Worm (Caenorhabditis elegans): Measurements from ENCODE around the gene R02F11.1.

Gene R02F11.1

DNA sequence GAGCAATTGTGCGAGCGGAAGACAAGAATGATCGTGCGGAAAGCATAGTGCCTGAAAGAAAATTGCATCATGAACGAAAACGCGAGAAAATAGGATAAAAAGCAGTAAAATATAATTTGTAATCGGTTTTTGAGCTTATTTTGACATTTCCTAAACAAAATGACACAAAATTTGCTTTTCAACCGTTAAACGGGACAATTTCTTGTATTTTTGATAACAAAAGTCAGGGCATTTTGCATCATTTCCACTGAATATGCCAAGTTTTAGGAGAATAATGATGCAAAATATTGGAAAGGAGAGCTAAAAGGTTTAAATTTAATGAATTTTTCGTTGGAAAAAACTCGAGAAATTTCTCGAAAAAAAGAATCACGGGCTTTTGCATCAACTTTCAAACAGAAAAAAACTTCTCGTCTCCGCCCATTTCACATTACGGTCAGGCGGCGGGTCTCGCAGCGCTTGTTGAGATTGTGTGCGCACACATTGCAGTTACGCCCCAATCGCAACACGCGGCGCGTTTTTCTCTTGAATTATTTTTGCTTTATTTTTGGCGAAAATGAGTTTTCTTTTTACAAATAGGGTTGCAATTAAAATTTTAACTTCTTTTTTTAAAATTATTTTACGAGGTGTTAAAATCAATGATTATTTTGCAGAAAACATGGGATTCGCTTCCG is 26.0 kb downstream of the R02F11.1 start, which contains the start of the genes hsp-6 and C37H5.5:
hsp-6 (minus strand) TSS at position 51 of the 671 bp plus-strand sequence.
C37H5.5 (plus strand) TSS at position 651 of the 671 bp plus-strand sequence.
- TF ChIP-seq ref-1 (GFP tag; conservative IDR thresholded peaks at IDR 0.05): no peak
- TF ChIP-seq T22C8.4 (GFP tag; IDR thresholded peaks at IDR 0.05): no peak
- peak; percentile 40 for TF ChIP-seq cog-1 (tag; optimal IDR thresholded peaks at IDR 0.05)
- TF ChIP-seq ztf-23 (GFP tag; IDR thresholded peaks at IDR 0.05): peak; percentile 43; the same call in 1 of the 2 replicates
- 0 out of 2 replicates have a peak, but pooled peaks have one; percentile 55 for TF ChIP-seq flt-1 (GFP tag; IDR thresholded peaks at IDR 0.05)
- TF ChIP-seq klf-2 (GFP tag; conservative IDR thresholded peaks at IDR 0.05): no peak
- no peak for TF ChIP-seq ztf-29 (GFP tag; IDR thresholded peaks at IDR 0.05)
- TF ChIP-seq tab-1 (GFP tag; IDR thresholded peaks at IDR 0.05): no peak

DNA sequence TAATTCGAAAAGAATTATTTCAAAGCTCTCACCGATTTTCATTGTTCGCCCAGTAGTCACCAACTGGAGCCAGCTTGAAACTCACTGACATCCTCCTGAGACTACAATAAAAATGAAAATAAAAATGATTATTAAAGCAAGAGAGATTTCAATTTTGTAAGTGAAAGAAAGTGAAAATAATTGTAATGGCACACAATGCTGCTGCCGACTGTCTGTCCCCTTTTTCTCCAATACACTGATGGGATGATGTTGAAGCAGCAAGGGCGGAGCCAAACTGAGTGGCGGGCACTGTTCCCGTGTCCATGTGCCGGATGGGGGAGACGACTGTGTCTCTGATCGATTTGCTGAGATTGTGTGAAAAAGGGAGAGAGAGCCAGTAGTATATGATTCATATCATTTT is 33.4 kb downstream of the R02F11.1 start, which contains the start of gene C37H5.14:
C37H5.14 (minus strand) TSS at position 101 of the 400 bp plus-strand sequence.
- TF ChIP-seq klf-2 (GFP tag; conservative IDR thresholded peaks at IDR 0.05): no peak
- no peak for TF ChIP-seq ztf-29 (GFP tag; IDR thresholded peaks at IDR 0.05)
- no peak for TF ChIP-seq ztf-23 (GFP tag; IDR thresholded peaks at IDR 0.05)
- TF ChIP-seq flt-1 (GFP tag; IDR thresholded peaks at IDR 0.05): no peak
- TF ChIP-seq med-1 (GFP tag; optimal IDR thresholded peaks at IDR 0.05; ENCODE audit: insufficient read depth): no peak
- TF ChIP-seq ref-1 (GFP tag; conservative IDR thresholded peaks at IDR 0.05): no peak
- no peak for TF ChIP-seq cog-1 (tag; optimal IDR thresholded peaks at IDR 0.05)
- no peak for TF ChIP-seq tab-1 (GFP tag; IDR thresholded peaks at IDR 0.05)
- TF ChIP-seq T22C8.4 (GFP tag; IDR thresholded peaks at IDR 0.05): no peak

DNA sequence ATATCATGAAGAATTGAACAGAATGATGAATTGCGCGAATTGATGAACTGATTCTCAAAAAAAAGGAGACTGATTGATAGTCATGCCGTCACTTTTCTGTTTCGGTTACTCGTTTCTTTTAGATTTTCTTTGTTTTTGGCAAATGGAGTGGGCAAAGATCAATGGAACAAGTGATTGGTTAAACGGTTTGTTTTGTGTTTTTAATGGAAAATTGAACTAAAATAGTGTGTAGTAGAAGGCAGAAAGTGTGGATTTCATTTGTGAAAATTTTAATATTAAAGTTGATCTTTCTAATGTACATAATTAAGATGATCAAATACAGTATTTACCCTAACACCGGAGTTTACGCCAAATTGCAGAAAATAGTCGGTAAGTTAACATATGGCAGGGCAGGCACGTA is 39.0 kb downstream of the R02F11.1 start, which contains the start of gene nas-9:
nas-9 (minus strand) TSS at position 101 of the 400 bp plus-strand sequence.
- no peak for TF ChIP-seq ref-1 (GFP tag; conservative IDR thresholded peaks at IDR 0.05)

DNA sequence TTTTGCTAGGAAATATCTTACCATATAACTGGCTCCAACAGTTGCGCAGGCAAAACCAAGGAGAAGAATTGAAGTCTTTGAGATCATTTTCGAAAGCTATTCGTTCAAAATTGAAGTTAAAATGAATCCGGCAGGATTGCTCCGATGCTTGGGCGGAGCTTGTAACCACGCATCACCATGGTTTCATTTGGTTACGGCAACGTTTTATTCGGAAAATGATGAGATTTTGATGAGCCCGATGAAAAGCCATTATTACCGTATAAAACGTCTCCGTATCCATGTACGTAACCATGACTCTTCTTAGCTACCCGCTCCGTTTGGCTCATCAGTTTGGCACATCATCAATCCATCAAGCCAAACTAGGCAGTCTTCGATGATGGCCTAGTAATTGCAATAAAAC is 40.3 kb downstream of the R02F11.1 start, which contains the start of gene cwp-1:
cwp-1 (minus strand) TSS at position 101 of the 400 bp plus-strand sequence.
- TF ChIP-seq klf-2 (GFP tag; conservative IDR thresholded peaks at IDR 0.05) (no peak), ref-1 (GFP tag; conservative IDR thresholded peaks at IDR 0.05) (no peak), ztf-23 (GFP tag; IDR thresholded peaks at IDR 0.05) (no peak), T22C8.4 (GFP tag; IDR thresholded peaks at IDR 0.05) (no peak), tab-1 (GFP tag; IDR thresholded peaks at IDR 0.05) (no peak), med-1 (GFP tag; optimal IDR thresholded peaks at IDR 0.05; ENCODE audit: insufficient read depth) (no peak)

DNA sequence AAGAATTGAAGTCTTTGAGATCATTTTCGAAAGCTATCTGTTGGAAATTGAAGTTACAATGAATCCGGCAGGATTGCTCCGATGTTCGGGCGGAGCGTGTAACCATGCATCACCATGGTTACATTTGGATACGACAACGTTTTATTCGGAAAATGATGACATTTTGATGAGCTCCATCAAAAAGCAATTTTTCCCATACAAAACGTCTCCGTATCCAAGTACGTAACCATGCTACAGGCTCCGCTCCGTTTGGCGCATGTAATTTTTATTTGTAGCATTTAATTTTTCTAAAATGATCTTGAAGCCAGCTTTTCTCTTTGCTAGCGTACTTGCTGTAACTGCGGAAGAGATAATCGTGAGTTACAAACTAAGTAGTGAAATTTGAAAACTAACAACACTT is 41.6 kb downstream of the R02F11.1 start, which contains the start of the genes cwp-2 and cwp-3:
cwp-2 (minus strand) TSS at position 101 of the 400 bp plus-strand sequence.
cwp-3 (plus strand) TSS at position 293 of the 400 bp plus-strand sequence.
- no peak for TF ChIP-seq cog-1 (tag; optimal IDR thresholded peaks at IDR 0.05)
- TF ChIP-seq T22C8.4 (GFP tag; IDR thresholded peaks at IDR 0.05): no peak
- TF ChIP-seq med-1 (GFP tag; optimal IDR thresholded peaks at IDR 0.05; ENCODE audit: insufficient read depth): no peak
- TF ChIP-seq ref-1 (GFP tag; conservative IDR thresholded peaks at IDR 0.05): no peak
- TF ChIP-seq ztf-29 (GFP tag; IDR thresholded peaks at IDR 0.05): no peak
- TF ChIP-seq ztf-23 (GFP tag; IDR thresholded peaks at IDR 0.05): no peak
- TF ChIP-seq tab-1 (GFP tag; IDR thresholded peaks at IDR 0.05): no peak
- no peak for TF ChIP-seq flt-1 (GFP tag; IDR thresholded peaks at IDR 0.05)
- TF ChIP-seq klf-2 (GFP tag; conservative IDR thresholded peaks at IDR 0.05): no peak

DNA sequence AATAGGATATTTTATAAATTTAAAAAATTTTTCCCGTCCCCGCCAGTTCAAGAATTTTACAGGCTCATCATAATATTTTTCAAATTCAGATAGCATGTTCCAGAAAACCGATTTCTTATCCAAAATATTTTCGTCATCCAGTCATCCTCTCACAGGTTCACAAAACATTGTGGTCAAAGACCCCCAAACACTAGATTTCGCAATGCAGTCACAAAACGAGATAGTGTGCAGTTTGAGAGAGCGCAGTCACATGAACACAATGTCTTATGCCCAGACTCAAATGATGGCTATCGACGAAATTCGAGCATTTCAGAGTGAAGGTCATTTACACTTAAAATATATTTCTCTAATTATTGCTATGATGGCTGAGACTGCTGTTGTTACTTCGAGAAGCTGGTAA is 43.7 kb downstream of the R02F11.1 start, which contains the start of gene abhd-5.2:
abhd-5.2 (plus strand) TSS at position 95 of the 400 bp plus-strand sequence.
- TF ChIP-seq cog-1 (tag; optimal IDR thresholded peaks at IDR 0.05) (no peak), ztf-29 (GFP tag; IDR thresholded peaks at IDR 0.05) (no peak), klf-2 (GFP tag; conservative IDR thresholded peaks at IDR 0.05) (no peak), ref-1 (GFP tag; conservative IDR thresholded peaks at IDR 0.05) (no peak), med-1 (GFP tag; optimal IDR thresholded peaks at IDR 0.05; ENCODE audit: insufficient read depth) (no peak)

DNA sequence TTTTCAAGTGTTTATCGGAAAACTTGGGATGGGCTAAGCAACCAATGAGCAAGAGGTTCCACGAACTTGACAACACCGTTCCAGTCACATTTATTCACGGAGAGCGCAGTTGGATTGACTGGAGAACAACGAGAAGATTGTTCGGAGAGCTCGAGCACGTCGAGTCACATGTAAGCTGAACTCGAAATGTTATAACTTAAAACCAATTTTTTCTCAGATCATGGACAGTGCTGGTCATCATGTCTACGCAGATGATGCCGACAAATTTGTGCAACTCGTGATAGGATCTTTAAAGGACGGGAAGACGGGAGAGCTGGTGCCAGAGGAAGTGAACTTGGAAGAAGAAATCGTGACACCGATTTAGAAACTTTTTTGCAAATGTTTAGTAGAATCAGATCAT is 45.6 kb downstream of the R02F11.1 start:
- TF ChIP-seq flt-1 (GFP tag; IDR thresholded peaks at IDR 0.05) (no peak), med-1 (GFP tag; optimal IDR thresholded peaks at IDR 0.05; ENCODE audit: insufficient read depth) (no peak), T22C8.4 (GFP tag; IDR thresholded peaks at IDR 0.05) (no peak), ref-1 (GFP tag; conservative IDR thresholded peaks at IDR 0.05) (no peak), cog-1 (tag; optimal IDR thresholded peaks at IDR 0.05) (no peak), klf-2 (GFP tag; conservative IDR thresholded peaks at IDR 0.05) (no peak), tab-1 (GFP tag; IDR thresholded peaks at IDR 0.05) (no peak), ztf-29 (GFP tag; IDR thresholded peaks at IDR 0.05) (no peak), ztf-23 (GFP tag; IDR thresholded peaks at IDR 0.05) (no peak)

DNA sequence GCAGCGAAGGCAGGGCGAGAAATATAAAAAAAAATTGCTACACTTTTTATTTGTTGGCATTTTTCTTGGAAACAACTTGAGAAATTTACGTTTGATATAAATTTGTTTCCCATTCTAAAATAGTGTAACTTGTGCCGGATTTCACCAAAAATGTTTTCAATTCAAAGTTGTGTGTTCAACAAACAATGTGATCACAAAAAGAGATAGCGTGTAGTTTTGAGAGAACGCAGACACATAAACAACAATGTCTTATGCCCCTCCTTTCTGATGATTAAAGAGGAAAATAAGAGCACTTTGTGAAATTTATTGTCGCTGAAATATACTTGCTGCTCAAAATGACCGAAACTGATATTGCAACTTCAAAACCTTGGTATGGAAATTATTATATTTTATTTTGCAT is 46.5 kb downstream of the R02F11.1 start, which contains the start of gene abhd-5.1:
abhd-5.1 (plus strand) TSS at position 230 of the 400 bp plus-strand sequence.
- no peak for TF ChIP-seq ref-1 (GFP tag; conservative IDR thresholded peaks at IDR 0.05)
- no peak for TF ChIP-seq ztf-23 (GFP tag; IDR thresholded peaks at IDR 0.05)
- no peak for TF ChIP-seq klf-2 (GFP tag; conservative IDR thresholded peaks at IDR 0.05)
- no peak for TF ChIP-seq flt-1 (GFP tag; IDR thresholded peaks at IDR 0.05)
- TF ChIP-seq T22C8.4 (GFP tag; IDR thresholded peaks at IDR 0.05): no peak
- no peak for TF ChIP-seq cog-1 (tag; optimal IDR thresholded peaks at IDR 0.05)
- TF ChIP-seq med-1 (GFP tag; optimal IDR thresholded peaks at IDR 0.05; ENCODE audit: insufficient read depth): no peak
- no peak for TF ChIP-seq tab-1 (GFP tag; IDR thresholded peaks at IDR 0.05)
- TF ChIP-seq ztf-29 (GFP tag; IDR thresholded peaks at IDR 0.05): no peak

DNA sequence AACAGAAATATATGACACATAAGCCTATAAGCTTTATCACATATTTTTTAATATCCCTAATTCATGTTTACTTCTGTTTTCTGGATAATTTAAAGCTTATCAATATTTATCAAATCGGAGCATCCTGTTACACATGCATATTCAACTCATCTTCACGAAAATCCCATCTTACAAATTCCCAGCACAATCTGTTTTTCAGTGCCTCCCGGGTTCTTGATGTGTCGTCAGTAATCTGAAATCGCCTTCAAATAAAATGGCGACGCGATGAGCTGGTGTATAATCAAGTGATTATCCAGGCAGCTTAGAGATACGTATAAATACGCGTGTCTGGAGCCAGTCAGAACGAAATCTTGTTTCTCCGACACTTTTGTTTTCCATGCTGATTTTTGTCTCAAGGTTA is 49.6 kb downstream of the R02F11.1 start:
- no peak for TF ChIP-seq cog-1 (tag; optimal IDR thresholded peaks at IDR 0.05)
- no peak for TF ChIP-seq ztf-29 (GFP tag; IDR thresholded peaks at IDR 0.05)
- TF ChIP-seq klf-2 (GFP tag; conservative IDR thresholded peaks at IDR 0.05): no peak

DNA sequence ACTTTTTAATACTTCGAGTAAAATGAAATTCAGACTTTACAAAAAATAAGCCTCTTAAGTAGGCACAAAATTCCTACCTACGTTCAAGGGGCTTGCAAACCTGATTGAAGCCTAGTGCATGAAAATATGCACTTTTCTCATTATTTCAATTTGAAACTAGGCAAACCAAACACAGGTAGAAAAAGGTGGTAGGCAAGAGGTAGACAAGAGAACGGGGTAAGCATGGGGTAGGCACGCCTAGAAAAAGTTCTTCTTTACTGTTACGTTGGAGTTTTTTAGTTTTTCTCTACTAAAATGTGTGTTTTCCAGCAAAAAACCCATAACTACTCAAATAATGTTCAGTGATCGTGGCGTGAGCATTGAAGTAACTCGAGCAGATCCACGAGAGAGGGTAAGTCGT is 50.2 kb downstream of the R02F11.1 start, which contains the start of gene nex-4:
nex-4 (plus strand) TSS at position 301 of the 400 bp plus-strand sequence.
- TF ChIP-seq klf-2 (GFP tag; conservative IDR thresholded peaks at IDR 0.05) (no peak), ztf-29 (GFP tag; IDR thresholded peaks at IDR 0.05) (no peak), tab-1 (GFP tag; IDR thresholded peaks at IDR 0.05) (no peak)

All from whole organism, midembryonic.